Worm (Caenorhabditis elegans) whole organism, L2 larva: ENCODE results near the gene T04G9.6.

Experiments
- C34F6.9 ChIP-seq: fragments of 150-350 bp; optimal IDR thresholded peaks from 2 replicates; lab custom pipeline; 2014; ENCODE audit warnings: missing biosample characterization, missing genetic modification characterization
- F13H6.1 ChIP-seq: sonication (generic microtip); optimal IDR thresholded peaks from 2 replicates; lab custom pipeline; 2016; ENCODE audit warnings: missing genetic modification characterization, missing compliant biosample characterization
- R02D3.7 ChIP-seq: fragments of 150-350 bp; optimal IDR thresholded peaks from 2 replicates; lab custom pipeline; 2014; ENCODE audit warnings: missing biosample characterization, missing genetic modification characterization
- Y55F3AM.14 ChIP-seq: fragments of 200-800 bp; sonication (Bioruptor generic); optimal IDR thresholded peaks from 2 replicates; lab custom pipeline; 2018; ENCODE audit warnings: mild to moderate bottlenecking, missing genetic modification characterization, missing compliant biosample characterization
- ZK546.5 ChIP-seq: sonication (generic microtip); optimal IDR thresholded peaks from 2 replicates; lab custom pipeline; 2017; ENCODE audit warnings: missing biosample characterization, missing genetic modification characterization
- alr-1 ChIP-seq: fragments of 150-350 bp; optimal IDR thresholded peaks from 2 replicates; lab custom pipeline; 2014; ENCODE audit warnings: missing biosample characterization, missing genetic modification characterization
- ama-1 ChIP-seq: fragments of 150-350 bp; optimal IDR thresholded peaks from 2 replicates; lab custom pipeline; 2018; ENCODE audit warnings: inconsistent platforms
- ceh-16 ChIP-seq: fragments of 150-350 bp; optimal IDR thresholded peaks from 2 replicates; lab custom pipeline; 2014; ENCODE audit warnings: missing biosample characterization, missing genetic modification characterization
- ceh-82 ChIP-seq: fragments of 150-350 bp; optimal IDR thresholded peaks from 2 replicates; lab custom pipeline; 2014; ENCODE audit warnings: missing biosample characterization, missing genetic modification characterization
- crh-2 ChIP-seq: sonication (generic microtip); optimal IDR thresholded peaks from 2 replicates; lab custom pipeline; 2017; ENCODE audit warnings: missing biosample characterization, missing genetic modification characterization
- egl-27 ChIP-seq: sonication (generic microtip); optimal IDR thresholded peaks from 3 replicates; lab custom pipeline; 2017; ENCODE audit warnings: missing biosample characterization, missing genetic modification reagents, missing genetic modification characterization
- elt-1 ChIP-seq: fragments of 150-350 bp; optimal IDR thresholded peaks from 2 replicates; lab custom pipeline; 2014; ENCODE audit warnings: missing biosample characterization, missing genetic modification characterization
- elt-3 ChIP-seq: sonication (generic microtip); optimal IDR thresholded peaks from 2 replicates; lab custom pipeline; 2017; ENCODE audit warnings: missing biosample characterization, missing genetic modification characterization
- fos-1 ChIP-seq: fragments of 150-350 bp; optimal IDR thresholded peaks from 2 replicates; lab custom pipeline; 2014; ENCODE audit warnings: missing biosample characterization, missing genetic modification characterization
- gmeb-1 ChIP-seq: fragments of 150-350 bp; optimal IDR thresholded peaks from 2 replicates; lab custom pipeline; 2014; ENCODE audit warnings: missing biosample characterization, missing genetic modification characterization
- lin-11 ChIP-seq: fragments of 150-350 bp; sonication (generic microtip); optimal IDR thresholded peaks from 2 replicates; lab custom pipeline; 2014; ENCODE audit warnings: missing biosample characterization, missing genetic modification characterization, inconsistent platforms, mixed read lengths
- lin-39 ChIP-seq: fragments of 150-350 bp; optimal IDR thresholded peaks from 2 replicates; lab custom pipeline; 2014; ENCODE audit warnings: missing biosample characterization, missing genetic modification reagents, missing genetic modification characterization
- lsy-2 ChIP-seq, 2 experiments: fragments of 150-350 bp in 1 of 2; sonication (generic microtip) in 1 of 2; optimal IDR thresholded peaks; 2 replicates each; lab custom pipeline; 2014 to 2017; ENCODE audit warnings: missing biosample characterization in 2 of 2, missing genetic modification characterization in 2 of 2
- mab-5 ChIP-seq: fragments of 150-350 bp; optimal IDR thresholded peaks from 2 replicates; lab custom pipeline; 2014; ENCODE audit warnings: missing biosample characterization, missing genetic modification characterization
- mbf-1 ChIP-seq: sonication (generic microtip); optimal IDR thresholded peaks from 2 replicates; lab custom pipeline; 2017; ENCODE audit warnings: missing biosample characterization, missing genetic modification characterization
- mdl-1 ChIP-seq, 2 experiments: fragments of 150-350 bp in 1 of 2; sonication (generic microtip) in 1 of 2; optimal IDR thresholded peaks; 2 replicates each; lab custom pipeline; 2017; ENCODE audit warnings: missing biosample characterization in 2 of 2, missing genetic modification characterization in 2 of 2
- nhr-10 ChIP-seq: sonication (generic microtip); optimal IDR thresholded peaks from 2 replicates; lab custom pipeline; 2017; ENCODE audit warnings: missing biosample characterization, missing genetic modification characterization
- nhr-12 ChIP-seq: fragments of 150-350 bp; optimal IDR thresholded peaks from 2 replicates; lab custom pipeline; 2014; ENCODE audit warnings: missing biosample characterization, missing genetic modification characterization
- nhr-129 ChIP-seq: fragments of 150-350 bp; optimal IDR thresholded peaks from 2 replicates; lab custom pipeline; 2014; ENCODE audit warnings: missing biosample characterization, missing genetic modification characterization
- nhr-23 ChIP-seq: fragments of 150-350 bp; optimal IDR thresholded peaks from 2 replicates; lab custom pipeline; 2014; ENCODE audit warnings: missing biosample characterization, missing genetic modification reagents, missing genetic modification characterization
- nhr-237 ChIP-seq: fragments of 150-350 bp; optimal IDR thresholded peaks from 2 replicates; lab custom pipeline; 2014; ENCODE audit warnings: missing biosample characterization, missing genetic modification characterization
- nhr-25 ChIP-seq: fragments of 150-350 bp; sonication (generic microtip); optimal IDR thresholded peaks from 3 replicates; lab custom pipeline; 2014; ENCODE audit warnings: missing biosample characterization, missing genetic modification characterization
- nhr-6 ChIP-seq: fragments of 150-350 bp; optimal IDR thresholded peaks from 2 replicates; lab custom pipeline; 2014; ENCODE audit warnings: missing biosample characterization, missing genetic modification characterization
- nhr-77 ChIP-seq: fragments of 150-350 bp; optimal IDR thresholded peaks from 2 replicates; lab custom pipeline; 2014; ENCODE audit warnings: missing biosample characterization, missing genetic modification characterization
- peb-1 ChIP-seq: fragments of 150-350 bp; optimal IDR thresholded peaks from 2 replicates; lab custom pipeline; 2014; ENCODE audit warnings: missing biosample characterization, missing genetic modification characterization
- sem-4 ChIP-seq: fragments of 150-350 bp; optimal IDR thresholded peaks from 2 replicates; lab custom pipeline; 2014; ENCODE audit warnings: missing biosample characterization, missing genetic modification reagents, missing genetic modification characterization
- skn-1 ChIP-seq: sonication (generic microtip); optimal IDR thresholded peaks from 2 replicates; lab custom pipeline; 2017; ENCODE audit warnings: missing biosample characterization, missing genetic modification characterization
- sma-3 ChIP-seq: sonication (generic microtip); optimal IDR thresholded peaks from 2 replicates; lab custom pipeline; 2016; ENCODE audit warnings: missing genetic modification reagents, missing genetic modification characterization, missing compliant biosample characterization
- sma-9 ChIP-seq, 2 experiments: fragments of 150-350 bp in 1 of 2; sonication (generic microtip) in 1 of 2; optimal IDR thresholded peaks; 2 replicates each; lab custom pipeline; 2014 to 2016; ENCODE audit warnings: missing genetic modification characterization in 2 of 2, mild to moderate bottlenecking in 1 of 2, missing biosample characterization in 1 of 2, missing compliant biosample characterization in 1 of 2, missing genetic modification reagents in 1 of 2, moderate library complexity in 1 of 2
- snpc-4 ChIP-seq: fragments of 150-350 bp; optimal IDR thresholded peaks from 2 replicates; lab custom pipeline; 2014; ENCODE audit warnings: missing biosample characterization, missing genetic modification characterization
- unc-39 ChIP-seq: fragments of 150-350 bp; optimal IDR thresholded peaks from 2 replicates; lab custom pipeline; 2014; ENCODE audit warnings: missing biosample characterization, missing genetic modification characterization
- zag-1 ChIP-seq: fragments of 150-350 bp; optimal IDR thresholded peaks from 2 replicates; lab custom pipeline; 2014; ENCODE audit warnings: missing biosample characterization, missing genetic modification characterization
- ztf-1 ChIP-seq: fragments of 200-800 bp; sonication (Bioruptor generic); conservative IDR thresholded peaks from 2 replicates; pipeline ENCODE4 v1.3.6; 2022; ENCODE audit warnings: missing genetic modification characterization, missing compliant biosample characterization
- ztf-11 ChIP-seq: sonication (generic microtip); optimal IDR thresholded peaks from 2 replicates; lab custom pipeline; 2017; ENCODE audit warnings: missing biosample characterization, missing genetic modification characterization
- ztf-4 ChIP-seq: fragments of 150-350 bp; optimal IDR thresholded peaks from 2 replicates; lab custom pipeline; 2014; ENCODE audit warnings: missing biosample characterization, missing genetic modification characterization

T04G9.6 gene

ce11 chrX:817984-818383, 33.2 kb upstream of the T04G9.6 start:
- TF ChIP-seq C34F6.9 (tag; lab: Kevin White, UChicago) (no peak), zag-1 (no peak), nhr-237 (no peak), nhr-23 (no peak), gmeb-1 (tag; lab: Kevin White, UChicago) (no peak), mab-5 (tag; lab: Kevin White, UChicago) (no peak), egl-27 (tag; lab: Kevin White, UChicago) (no peak), sma-9 (GFP tag; optimal IDR thresholded peaks at IDR 0.05; lab: Kevin White, UChicago) (no peak), sma-9 (tag; optimal IDR thresholded peaks at IDR 0.05; lab: Kevin White, UChicago) (no peak), ztf-11 (tag; lab: Kevin White, UChicago) (no peak), R02D3.7 (tag; lab: Kevin White, UChicago) (no peak), snpc-4 (tag; lab: Kevin White, UChicago) (no peak), ceh-16 (tag; lab: Kevin White, UChicago) (no peak), sem-4 (no peak), mdl-1 (tag; optimal IDR thresholded peaks at IDR 0.05; lab: Kevin White, UChicago) (no peak), Y55F3AM.14 (GFP tag; lab: Kevin White, UChicago) (no peak), nhr-6 (tag; lab: Kevin White, UChicago) (no peak), alr-1 (no peak), nhr-10 (tag; lab: Kevin White, UChicago) (no peak)

ce11 chrX:815929-816328, 31.2 kb upstream of the T04G9.6 start, which contains the start of gene ifd-2:
Gene ifd-2 (minus strand): TSS chrX:815929.
- TF ChIP-seq unc-39 (tag; lab: Kevin White, UChicago) (no peak), ceh-82 (no peak), mbf-1 (no peak), ama-1 (lab: Kevin White, UChicago) (no peak), fos-1 (tag; lab: Kevin White, UChicago) (peak; percentile 94), crh-2 (tag; lab: Kevin White, UChicago) (peak; percentile 42)

- TF ChIP-seq ztf-11 (tag; lab: Kevin White, UChicago) (no peak), lin-39 (tag; lab: Kevin White, UChicago) (no peak), crh-2 (tag; lab: Kevin White, UChicago) (no peak), nhr-23 (no peak), unc-39 (tag; lab: Kevin White, UChicago) (no peak), nhr-237 (no peak), ztf-1 (no peak), mdl-1 (tag; optimal IDR thresholded peaks at IDR 0.05; lab: Kevin White, UChicago) (no peak), ceh-82 (no peak), lin-11 (no peak)
- TF ChIP-seq, all 48 proteins: peak for 0
Measured at ce11 chrX:813063-813462, 28.3 kb upstream of the T04G9.6 start, which contains the start of gene F25E2.3. Gene F25E2.3 (minus strand): TSS chrX:813163.

ce11 chrX:812264-812663, 27.5 kb upstream of the T04G9.6 start:
- TF ChIP-seq lsy-2 (tag; optimal IDR thresholded peaks at IDR 0.05; lab: Kevin White, UChicago), result peak in 1 of 2 experiments; percentile 17
- TF ChIP-seq unc-39 (tag; lab: Kevin White, UChicago), result no peak
- peak; percentile 14 for TF ChIP-seq F13H6.1 (tag; lab: Kevin White, UChicago)
- TF ChIP-seq mdl-1 (tag; optimal IDR thresholded peaks at IDR 0.05; lab: Kevin White, UChicago), result no peak
- no peak for TF ChIP-seq mab-5 (tag; lab: Kevin White, UChicago)
- no peak for TF ChIP-seq ztf-1
- TF ChIP-seq nhr-129 (tag; lab: Kevin White, UChicago), result peak; percentile 40
- no peak for TF ChIP-seq nhr-6 (tag; lab: Kevin White, UChicago)
- TF ChIP-seq, all 48 proteins: peak for 3

ce11 chrX:810694-811093, 25.9 kb upstream of the T04G9.6 start, which contains the start of gene F25E2.2:
Gene F25E2.2 (minus strand): TSS chrX:810794.
- no peak for TF ChIP-seq egl-27 (tag; lab: Kevin White, UChicago)
- TF ChIP-seq sma-3 (GFP tag; lab: Kevin White, UChicago), result no peak

- TF ChIP-seq lin-11, result peak; percentile 99
- TF ChIP-seq ama-1 (lab: Kevin White, UChicago), result no peak
- TF ChIP-seq nhr-12 (tag; lab: Kevin White, UChicago), result peak; percentile 63
- TF ChIP-seq snpc-4 (tag; lab: Kevin White, UChicago), result peak; percentile 89
- no peak for TF ChIP-seq elt-1 (tag; lab: Kevin White, UChicago)
- peak; percentile 99 for TF ChIP-seq ceh-16 (tag; lab: Kevin White, UChicago)
- peak; percentile 97 for TF ChIP-seq sma-9 (GFP tag; optimal IDR thresholded peaks at IDR 0.05; lab: Kevin White, UChicago)
- TF ChIP-seq sma-9 (tag; optimal IDR thresholded peaks at IDR 0.05; lab: Kevin White, UChicago), result no peak
- TF ChIP-seq sem-4, result peak; percentile 96
- peak; percentile 100 for TF ChIP-seq crh-2 (tag; lab: Kevin White, UChicago)
- peak; percentile 96 for TF ChIP-seq Y55F3AM.14 (GFP tag; lab: Kevin White, UChicago)
- peak; percentile 96 for TF ChIP-seq ztf-4
- peak; percentile 67 for TF ChIP-seq ZK546.5
- TF ChIP-seq egl-27 (tag; lab: Kevin White, UChicago), result peak; percentile 99
- peak; percentile 98 for TF ChIP-seq nhr-25 (tag; lab: Kevin White, UChicago)
- TF ChIP-seq nhr-129 (tag; lab: Kevin White, UChicago), result peak; percentile 99
- TF ChIP-seq nhr-77 (tag; lab: Kevin White, UChicago), result peak; percentile 96
- TF ChIP-seq F13H6.1 (tag; lab: Kevin White, UChicago), result peak; percentile 97
- peak; percentile 99 for TF ChIP-seq C34F6.9 (tag; lab: Kevin White, UChicago)
- peak; percentile 93 for TF ChIP-seq skn-1 (tag; lab: Kevin White, UChicago)
- peak; percentile 84 to 93 for TF ChIP-seq mdl-1 (tag; optimal IDR thresholded peaks at IDR 0.05; lab: Kevin White, UChicago)
- peak; percentile 74 for TF ChIP-seq mbf-1
- TF ChIP-seq elt-3 (tag; lab: Kevin White, UChicago), result no peak
- peak; percentile 46 for TF ChIP-seq unc-39 (tag; lab: Kevin White, UChicago)
- no peak for TF ChIP-seq peb-1 (tag; lab: Kevin White, UChicago)
- peak; percentile 95 for TF ChIP-seq gmeb-1 (tag; lab: Kevin White, UChicago)
- peak; percentile 95 to 96 for TF ChIP-seq lsy-2 (tag; optimal IDR thresholded peaks at IDR 0.05; lab: Kevin White, UChicago)
Measured at ce11 chrX:806515-806914, 21.8 kb upstream of the T04G9.6 start.
